Worm (Caenorhabditis elegans) whole organism, L4 larva: Measurements from ENCODE around the gene rab-7.

ENCODE experiments used
- hlh-11 ChIP-seq: fragments of 200-800 bp; sonication (Bioruptor generic); optimal IDR thresholded peaks from 2 replicates; lab custom pipeline; 2018; ENCODE audit warnings: mild to moderate bottlenecking, missing genetic modification characterization, missing compliant biosample characterization
- lin-1 ChIP-seq: fragments of 200-800 bp; sonication (Bioruptor generic); IDR thresholded peaks from 2 replicates; pipeline ENCODE4 v1.3.6; 2022; ENCODE audit warnings: missing genetic modification reagents, missing genetic modification characterization, missing compliant biosample characterization
- mdl-1 ChIP-seq, 2 experiments: fragments of 150-350 bp in 1 of 2; sonication (generic microtip) in 1 of 2; optimal IDR thresholded peaks; 2 replicates each; lab custom pipeline; 2014 to 2017; ENCODE audit warnings: missing biosample characterization in 2 of 2, missing genetic modification characterization in 2 of 2
- mep-1 ChIP-seq: fragments of 150-350 bp; sonication (generic microtip); optimal IDR thresholded peaks from 3 replicates; lab custom pipeline; 2014; ENCODE audit warnings: missing biosample characterization, missing genetic modification characterization
- nhr-111 ChIP-seq: fragments of 200-800 bp; sonication (Bioruptor generic); optimal IDR thresholded peaks from 2 replicates; lab custom pipeline; 2018; ENCODE audit warnings: mild to moderate bottlenecking, missing genetic modification characterization, missing compliant biosample characterization
- nhr-41 ChIP-seq: fragments of 200-800 bp; sonication (Bioruptor generic); IDR thresholded peaks from 2 replicates; pipeline ENCODE4 v1.3.6; 2022; ENCODE audit warnings: missing genetic modification reagents, missing genetic modification characterization, missing compliant biosample characterization
- pqm-1 ChIP-seq: sonication (generic microtip); optimal IDR thresholded peaks from 2 replicates; lab custom pipeline; 2017; ENCODE audit warnings: missing biosample characterization, missing genetic modification characterization
- rbr-2 ChIP-seq: sonication (generic microtip); optimal IDR thresholded peaks from 2 replicates; lab custom pipeline; 2016; ENCODE audit warnings: missing genotype, missing genetic modification characterization, missing compliant biosample characterization
- spr-1 ChIP-seq: sonication (generic microtip); optimal IDR thresholded peaks from 2 replicates; lab custom pipeline; 2016; ENCODE audit warnings: mild to moderate bottlenecking, missing genetic modification characterization, missing compliant biosample characterization

DNA sequence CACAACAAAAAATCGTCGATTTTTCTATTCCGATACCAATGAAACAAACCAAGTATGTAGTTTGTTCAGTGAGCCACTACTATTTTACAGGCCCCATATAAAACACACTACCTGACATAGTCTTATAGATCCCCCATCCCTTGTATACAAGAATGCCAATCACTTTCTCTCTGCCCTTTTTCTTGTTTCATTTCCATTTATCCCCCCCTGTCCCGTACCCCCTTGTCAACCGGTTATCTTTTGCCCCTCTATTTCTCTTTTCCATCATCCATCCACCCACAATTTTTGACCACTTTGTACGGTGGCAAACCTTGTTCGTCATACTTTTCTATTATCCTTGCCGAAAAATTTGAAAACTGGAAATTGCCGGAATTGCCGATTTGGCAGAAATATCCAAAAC is 13.8 kb downstream of the rab-7 start:
- no peak for TF ChIP-seq pqm-1 (tag; lab: Kevin White, UChicago)
- no peak for TF ChIP-seq nhr-111
- no peak for TF ChIP-seq lin-1 (GFP tag; lab: Robert Waterston, UW)
- no peak for TF ChIP-seq mdl-1 (tag; optimal IDR thresholded peaks at IDR 0.05; lab: Kevin White, UChicago)
- no peak for TF ChIP-seq hlh-11
- TF ChIP-seq spr-1 (tag; lab: Kevin White, UChicago), result no peak
- no peak for TF ChIP-seq nhr-41 (GFP tag; lab: Robert Waterston, UW)
- TF ChIP-seq mep-1 (tag; lab: Kevin White, UChicago), result no peak
- no peak for TF ChIP-seq rbr-2 (tag; lab: Kevin White, UChicago)
